Worm (Caenorhabditis elegans) whole organism, L3 larva: ENCODE measurements around the gene daam-1.

Source experiments
- R02D3.7 ChIP-seq: fragments of 150-350 bp; optimal IDR thresholded peaks from 2 replicates; lab custom pipeline; 2014; ENCODE audit warnings: missing biosample characterization, missing genetic modification characterization
- aly-2 ChIP-seq: fragments of 150-350 bp; optimal IDR thresholded peaks from 2 replicates; lab custom pipeline; 2014; ENCODE audit warnings: missing biosample characterization, missing genetic modification characterization
- ama-1 ChIP-seq: fragments of 150-350 bp; optimal IDR thresholded peaks from 2 replicates; lab custom pipeline; 2018
- ceh-28 ChIP-seq: fragments of 150-350 bp; optimal IDR thresholded peaks from 2 replicates; lab custom pipeline; 2014; ENCODE audit warnings: missing biosample characterization, missing genetic modification reagents, missing genetic modification characterization
- ceh-82 ChIP-seq: fragments of 150-350 bp; optimal IDR thresholded peaks from 2 replicates; lab custom pipeline; 2014; ENCODE audit warnings: missing biosample characterization, missing genetic modification characterization
- ceh-9 ChIP-seq: sonication (generic microtip); optimal IDR thresholded peaks from 2 replicates; lab custom pipeline; 2018; ENCODE audit warnings: missing biosample characterization, missing genetic modification characterization
- daf-12 ChIP-seq: fragments of 150-350 bp; optimal IDR thresholded peaks from 2 replicates; lab custom pipeline; 2014; ENCODE audit warnings: missing biosample characterization, missing genetic modification reagents, missing genetic modification characterization
- egl-5 ChIP-seq: fragments of 150-350 bp; optimal IDR thresholded peaks from 2 replicates; lab custom pipeline; 2017; ENCODE audit warnings: missing biosample characterization, missing genetic modification reagents, missing genetic modification characterization, inconsistent platforms
- elt-1 ChIP-seq: fragments of 150-350 bp; optimal IDR thresholded peaks from 2 replicates; lab custom pipeline; 2014; ENCODE audit warnings: missing biosample characterization, missing genetic modification characterization
- elt-2 ChIP-seq: sonication (generic microtip); optimal IDR thresholded peaks from 2 replicates; lab custom pipeline; 2016; ENCODE audit warnings: missing genetic modification reagents, mild to moderate bottlenecking, missing genetic modification characterization, missing compliant biosample characterization
- elt-3 ChIP-seq, 3 experiments: fragments of 150-350 bp in 1 of 3; sonication (generic microtip) in 2 of 3; optimal IDR thresholded peaks; 2 replicates in 2 of 3; 4 replicates in 1 of 3; lab custom pipeline; 2014 to 2017; ENCODE audit warnings: missing biosample characterization in 3 of 3, missing genetic modification characterization in 3 of 3
- eor-1 ChIP-seq, 2 experiments: fragments of 150-350 bp; optimal IDR thresholded peaks; 2 replicates each; lab custom pipeline; 2014 to 2018; ENCODE audit warnings: missing biosample characterization in 2 of 2, missing genetic modification characterization in 2 of 2
- fkh-10 ChIP-seq: sonication (generic microtip); optimal IDR thresholded peaks from 2 replicates; lab custom pipeline; 2017; ENCODE audit warnings: missing biosample characterization, missing genetic modification reagents, missing genetic modification characterization
- fkh-2 ChIP-seq: fragments of 150-350 bp; optimal IDR thresholded peaks from 2 replicates; lab custom pipeline; 2014; ENCODE audit warnings: missing biosample characterization, missing genetic modification reagents, missing genetic modification characterization
- hmg-11 ChIP-seq: sonication (generic microtip); optimal IDR thresholded peaks from 2 replicates; lab custom pipeline; 2016; ENCODE audit warnings: missing genetic modification characterization, missing compliant biosample characterization
- jun-1 ChIP-seq: fragments of 150-350 bp; optimal IDR thresholded peaks from 2 replicates; lab custom pipeline; 2014; ENCODE audit warnings: missing biosample characterization, missing genetic modification reagents, missing genetic modification characterization
- lin-15B ChIP-seq: fragments of 150-350 bp; optimal IDR thresholded peaks from 2 replicates; lab custom pipeline; 2014; ENCODE audit warnings: missing biosample characterization, missing genetic modification characterization
- lin-39 ChIP-seq: fragments of 150-350 bp; optimal IDR thresholded peaks from 2 replicates; lab custom pipeline; 2018; ENCODE audit warnings: missing biosample characterization, missing genetic modification reagents, missing genetic modification characterization
- lsy-12 ChIP-seq: sonication (generic microtip); optimal IDR thresholded peaks from 2 replicates; lab custom pipeline; 2016; ENCODE audit warnings: mild to moderate bottlenecking, missing genetic modification characterization, missing compliant biosample characterization
- mdl-1 ChIP-seq: fragments of 150-350 bp; optimal IDR thresholded peaks from 2 replicates; lab custom pipeline; 2014; ENCODE audit warnings: missing biosample characterization, missing genetic modification characterization
- mml-1 ChIP-seq: fragments of 150-350 bp; sonication (generic microtip); optimal IDR thresholded peaks from 3 replicates; lab custom pipeline; 2014; ENCODE audit warnings: missing biosample characterization, missing genetic modification characterization
- nfya-1 ChIP-seq: sonication (generic microtip); optimal IDR thresholded peaks from 2 replicates; lab custom pipeline; 2017; ENCODE audit warnings: missing genetic modification characterization, mild to moderate bottlenecking, missing compliant biosample characterization, antibody characterized with exemption, moderate library complexity; ENCODE audit not compliant: insufficient read depth
- nhr-12 ChIP-seq: fragments of 150-350 bp; optimal IDR thresholded peaks from 2 replicates; lab custom pipeline; 2014; ENCODE audit warnings: missing biosample characterization, missing genetic modification characterization
- nhr-23 ChIP-seq: fragments of 150-350 bp; optimal IDR thresholded peaks from 2 replicates; lab custom pipeline; 2014; ENCODE audit warnings: missing biosample characterization, missing genetic modification reagents, missing genetic modification characterization
- nhr-237 ChIP-seq: fragments of 150-350 bp; optimal IDR thresholded peaks from 2 replicates; lab custom pipeline; 2014; ENCODE audit warnings: missing biosample characterization, missing genetic modification characterization
- nhr-25 ChIP-seq: sonication (generic microtip); optimal IDR thresholded peaks from 2 replicates; lab custom pipeline; 2017; ENCODE audit warnings: missing biosample characterization, missing genetic modification characterization
- nhr-28 ChIP-seq: fragments of 150-350 bp; optimal IDR thresholded peaks from 2 replicates; lab custom pipeline; 2014; ENCODE audit warnings: missing biosample characterization, missing genetic modification characterization
- nhr-43 ChIP-seq: sonication (generic microtip); optimal IDR thresholded peaks from 2 replicates; lab custom pipeline; 2016; ENCODE audit warnings: mild to moderate bottlenecking, missing genetic modification characterization, missing compliant biosample characterization; ENCODE audit not compliant: poor library complexity, severe bottlenecking
- nhr-76 ChIP-seq: fragments of 150-350 bp; sonication (generic microtip); optimal IDR thresholded peaks from 5 replicates; lab custom pipeline; 2014; ENCODE audit warnings: missing biosample characterization, missing genetic modification characterization
- nhr-77 ChIP-seq: fragments of 150-350 bp; optimal IDR thresholded peaks from 2 replicates; lab custom pipeline; 2014; ENCODE audit warnings: missing biosample characterization, missing genetic modification characterization
- pha-4 ChIP-seq: fragments of 150-350 bp; optimal IDR thresholded peaks from 2 replicates; lab custom pipeline; 2014; ENCODE audit warnings: missing biosample characterization, missing genetic modification reagents, missing genetic modification characterization
- pqm-1 ChIP-seq: fragments of 150-350 bp; optimal IDR thresholded peaks from 2 replicates; lab custom pipeline; 2017; ENCODE audit warnings: missing biosample characterization, missing genetic modification characterization, inconsistent platforms
- sea-2 ChIP-seq: fragments of 150-350 bp; sonication (generic microtip); optimal IDR thresholded peaks from 4 replicates; lab custom pipeline; 2014; ENCODE audit warnings: missing biosample characterization, missing genetic modification reagents, missing genetic modification characterization
- skn-1 ChIP-seq: fragments of 150-350 bp; optimal IDR thresholded peaks from 2 replicates; lab custom pipeline; 2014; ENCODE audit warnings: missing biosample characterization, missing genetic modification characterization
- snpc-4 ChIP-seq: fragments of 150-350 bp; optimal IDR thresholded peaks from 2 replicates; lab custom pipeline; 2014; ENCODE audit warnings: missing biosample characterization, missing genetic modification characterization
- unc-39 ChIP-seq: sonication (generic microtip); optimal IDR thresholded peaks from 4 replicates; lab custom pipeline; 2017; ENCODE audit warnings: missing biosample characterization, missing genetic modification characterization
- ztf-4 ChIP-seq: fragments of 150-350 bp; optimal IDR thresholded peaks from 2 replicates; lab custom pipeline; 2014; ENCODE audit warnings: missing biosample characterization, missing genetic modification characterization

Gene daam-1

ce11 chrV:83732-84131 is at the start of gene daam-1:
Gene daam-1 (minus strand): TSS chrV:83832.
- TF ChIP-seq nhr-76 (tag; lab: Kevin White, UChicago) = no peak
- no peak for TF ChIP-seq ama-1 (lab: Kevin White, UChicago)
- TF ChIP-seq aly-2 = no peak
- TF ChIP-seq pha-4 (tag; lab: Kevin White, UChicago) = no peak
- no peak for TF ChIP-seq mdl-1 (tag; lab: Kevin White, UChicago)
- TF ChIP-seq skn-1 (tag; lab: Kevin White, UChicago) = no peak
- TF ChIP-seq ceh-28 (tag; lab: Kevin White, UChicago) = no peak
- TF ChIP-seq eor-1 (tag; optimal IDR thresholded peaks at IDR 0.05; lab: Kevin White, UChicago) = no peak
- TF ChIP-seq nfya-1 (tag; lab: Kevin White, UChicago) = no peak
- no peak for TF ChIP-seq ceh-82 (tag; lab: Kevin White, UChicago)
- no peak for TF ChIP-seq mml-1
- no peak for TF ChIP-seq pqm-1
- no peak for TF ChIP-seq lsy-12 (tag; lab: Kevin White, UChicago)
- no peak for TF ChIP-seq ceh-9 (tag; lab: Kevin White, UChicago)
- no peak for TF ChIP-seq nhr-12
- no peak for TF ChIP-seq nhr-43 (tag; lab: Kevin White, UChicago)
- no peak for TF ChIP-seq nhr-25 (tag; lab: Kevin White, UChicago)

DNA sequence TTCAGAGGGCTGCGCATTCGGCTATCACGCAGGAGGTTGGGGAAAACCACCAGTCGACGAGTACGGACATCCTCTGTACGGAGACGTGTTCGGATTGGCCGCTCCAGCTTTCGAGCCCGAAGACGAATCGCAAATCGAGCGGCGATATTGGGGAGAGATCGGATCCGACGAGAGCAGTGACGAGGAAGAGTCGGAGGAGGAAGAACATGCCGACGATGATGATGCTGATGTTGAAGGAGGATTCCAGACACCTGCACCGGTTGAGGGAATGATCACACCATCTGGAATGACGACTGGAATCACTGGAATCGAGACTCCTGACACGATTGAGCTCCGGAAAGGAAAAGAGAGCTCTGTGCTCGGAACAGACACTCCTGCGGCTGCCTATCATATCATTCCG is 46.6 kb upstream of the daam-1 start:
- no peak for TF ChIP-seq elt-1 (tag; lab: Kevin White, UChicago)
- no peak for TF ChIP-seq nhr-77 (tag; lab: Kevin White, UChicago)
- TF ChIP-seq nhr-25 (tag; lab: Kevin White, UChicago) = no peak
- no peak for TF ChIP-seq mml-1
- TF ChIP-seq mdl-1 (tag; lab: Kevin White, UChicago) = no peak
- TF ChIP-seq nhr-12 = no peak
- TF ChIP-seq ztf-4 (tag; lab: Kevin White, UChicago) = no peak
- no peak for TF ChIP-seq ama-1 (lab: Kevin White, UChicago)

ce11 chrV:127882-128281 is 44.2 kb upstream of the daam-1 start, which contains the start of the genes W03F9.2 and sftb-2:
Gene W03F9.2 (minus strand): TSS chrV:128034.
Gene sftb-2 (plus strand): TSS chrV:128237.
- TF ChIP-seq nhr-12 = no peak
- TF ChIP-seq nfya-1 (tag; lab: Kevin White, UChicago) = peak; percentile 52
- TF ChIP-seq mml-1 = no peak
- TF ChIP-seq hmg-11 (tag; lab: Kevin White, UChicago) = peak; percentile 54
- no peak for TF ChIP-seq elt-3 (tag; optimal IDR thresholded peaks at IDR 0.05; lab: Kevin White, UChicago)
- TF ChIP-seq snpc-4 = peak; percentile 4
- TF ChIP-seq ama-1 (lab: Kevin White, UChicago) = peak; percentile 23
- TF ChIP-seq lin-15B (tag; lab: Kevin White, UChicago) = peak; percentile 48
- peak; percentile 63 for TF ChIP-seq pha-4 (tag; lab: Kevin White, UChicago)
- TF ChIP-seq, all 47 proteins: peak for 6

DNA sequence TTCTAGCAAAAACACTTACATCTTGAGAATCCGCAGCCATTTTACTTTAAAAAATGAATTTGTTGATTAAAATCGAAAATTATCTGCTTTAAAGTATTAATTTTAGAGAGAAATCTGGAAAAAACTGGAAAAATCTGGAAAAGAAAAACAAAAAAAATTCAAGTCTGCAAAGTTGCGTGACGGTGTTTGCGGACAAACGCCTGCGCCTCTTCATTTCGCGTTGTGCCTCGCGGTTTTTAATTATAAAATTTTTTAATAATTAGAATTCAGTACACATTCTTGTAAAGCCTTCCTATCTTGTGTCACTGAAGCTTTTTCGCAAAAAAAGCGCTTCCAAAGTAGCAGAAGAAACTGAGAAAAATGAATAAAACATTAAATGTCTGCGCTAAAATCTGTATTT is 43.0 kb upstream of the daam-1 start, which contains the start of gene W03F9.1:
Gene W03F9.1, minus strand, starts transcription at position 109 of the 400 bp plus-strand sequence.
- TF ChIP-seq nhr-12 (no peak), fkh-10 (peak; percentile 8), ceh-82 (tag; lab: Kevin White, UChicago) (no peak), ceh-9 (tag; lab: Kevin White, UChicago) (no peak), hmg-11 (tag; lab: Kevin White, UChicago) (peak; percentile 89), mml-1 (no peak), lin-39 (tag; lab: Kevin White, UChicago) (peak; percentile 49), nhr-23 (tag; lab: Kevin White, UChicago) (peak; percentile 58), pqm-1 (no peak), lin-15B (tag; lab: Kevin White, UChicago) (peak; percentile 31), egl-5 (tag; lab: Kevin White, UChicago) (peak; percentile 64), elt-2 (tag; lab: Kevin White, UChicago) (peak; percentile 31), nhr-28 (tag; lab: Kevin White, UChicago) (no peak), nhr-77 (tag; lab: Kevin White, UChicago) (no peak), pha-4 (tag; lab: Kevin White, UChicago) (peak; percentile 73), nhr-43 (tag; lab: Kevin White, UChicago) (peak; percentile 34), lsy-12 (tag; lab: Kevin White, UChicago) (no peak), mdl-1 (tag; lab: Kevin White, UChicago) (no peak), nfya-1 (tag; lab: Kevin White, UChicago) (peak; percentile 62)

- TF ChIP-seq elt-3 (tag; optimal IDR thresholded peaks at IDR 0.05; lab: Kevin White, UChicago) = no peak
- TF ChIP-seq jun-1 = no peak
- TF ChIP-seq skn-1 (tag; lab: Kevin White, UChicago) = no peak
- TF ChIP-seq mdl-1 (tag; lab: Kevin White, UChicago) = no peak
- TF ChIP-seq pha-4 (tag; lab: Kevin White, UChicago) = no peak
- TF ChIP-seq ama-1 (lab: Kevin White, UChicago) = no peak
- TF ChIP-seq fkh-10 = no peak
- TF ChIP-seq nhr-77 (tag; lab: Kevin White, UChicago) = no peak
- TF ChIP-seq nhr-76 (tag; lab: Kevin White, UChicago) = no peak
- TF ChIP-seq nhr-25 (tag; lab: Kevin White, UChicago) = no peak
- no peak for TF ChIP-seq daf-12 (tag; lab: Kevin White, UChicago)
- TF ChIP-seq R02D3.7 (tag; lab: Kevin White, UChicago) = no peak
- no peak for TF ChIP-seq mml-1
- TF ChIP-seq nhr-43 (tag; lab: Kevin White, UChicago) = no peak
- no peak for TF ChIP-seq fkh-2 (tag; lab: Kevin White, UChicago)
- no peak for TF ChIP-seq nhr-237 (tag; lab: Kevin White, UChicago)
- no peak for TF ChIP-seq lin-39 (tag; lab: Kevin White, UChicago)
- no peak for TF ChIP-seq sea-2 (GFP tag; lab: Kevin White, UChicago)
- TF ChIP-seq unc-39 = no peak
- no peak for TF ChIP-seq nhr-12
Observed at ce11 chrV:123915-124314, 40.3 kb upstream of the daam-1 start.
